Worm (Caenorhabditis elegans) whole organism, L4 larva: ENCODE data around the gene T05B11.4.

Experiments
- D1046.2 ChIP-seq: fragments of 200-800 bp; sonication (Bioruptor generic); IDR thresholded peaks from 2 replicates; pipeline ENCODE4 v1.3.6; 2022; ENCODE audit warnings: missing genetic modification characterization, missing compliant biosample characterization
- F37D6.2 ChIP-seq: sonication (generic microtip); optimal IDR thresholded peaks from 2 replicates; lab custom pipeline; 2016; ENCODE audit warnings: mild to moderate bottlenecking, missing genetic modification characterization, missing compliant biosample characterization
- F44E2.7 ChIP-seq: fragments of 200-800 bp; sonication (Bioruptor generic); IDR thresholded peaks from 2 replicates; pipeline ENCODE4 v2.1.2; 2022; ENCODE audit warnings: missing genetic modification characterization, missing compliant biosample characterization
- F49E8.2 ChIP-seq: sonication (generic microtip); optimal IDR thresholded peaks from 2 replicates; lab custom pipeline; 2016; ENCODE audit warnings: missing compliant biosample characterization, mild to moderate bottlenecking, missing genetic modification characterization, borderline replicate concordance
- R02D3.7 ChIP-seq: fragments of 150-350 bp; sonication (generic microtip); optimal IDR thresholded peaks from 3 replicates; lab custom pipeline; 2014; ENCODE audit warnings: missing biosample characterization, missing genetic modification characterization
- T26A8.4 ChIP-seq: fragments of 200-800 bp; sonication (Bioruptor generic); IDR thresholded peaks from 2 replicates; pipeline ENCODE4 v1.3.6; 2022; ENCODE audit warnings: missing genetic modification characterization, missing compliant biosample characterization
- Y5F2A.4 ChIP-seq: fragments of 200-800 bp; sonication (Bioruptor generic); optimal IDR thresholded peaks from 2 replicates; lab custom pipeline; 2018; ENCODE audit warnings: mild to moderate bottlenecking, missing genetic modification characterization, missing compliant biosample characterization
- ZK546.5 ChIP-seq, 2 experiments: sonication (generic microtip); optimal IDR thresholded peaks; 2 replicates each; lab custom pipeline; 2017; ENCODE audit warnings: missing biosample characterization in 2 of 2, missing genetic modification characterization in 2 of 2
- aha-1 ChIP-seq: fragments of 150-350 bp; peaks from one replicate; lab custom pipeline; 2014; ENCODE audit warnings: missing biosample characterization, missing genetic modification characterization
- aly-2 ChIP-seq: sonication (generic microtip); optimal IDR thresholded peaks from 2 replicates; lab custom pipeline; 2018; ENCODE audit warnings: missing biosample characterization, missing genetic modification characterization
- ama-1 ChIP-seq: fragments of 150-350 bp; optimal IDR thresholded peaks from 2 replicates; lab custom pipeline; 2014; ENCODE audit warnings: inconsistent platforms, mixed read lengths
- ceh-20 ChIP-seq: fragments of 200-800 bp; sonication (Bioruptor generic); IDR thresholded peaks from 2 replicates; pipeline ENCODE4 v1.3.6; 2022; ENCODE audit warnings: missing genetic modification reagents, missing genetic modification characterization, missing compliant biosample characterization
- ceh-28 ChIP-seq: fragments of 150-350 bp; optimal IDR thresholded peaks from 2 replicates; lab custom pipeline; 2014; ENCODE audit warnings: missing biosample characterization, missing genetic modification reagents, missing genetic modification characterization
- ceh-32 ChIP-seq: sonication (generic microtip); optimal IDR thresholded peaks from 2 replicates; lab custom pipeline; 2016; ENCODE audit warnings: mild to moderate bottlenecking, missing genetic modification characterization, missing compliant biosample characterization; ENCODE audit not compliant: poor library complexity
- ceh-62 ChIP-seq: sonication (generic microtip); optimal IDR thresholded peaks from 2 replicates; lab custom pipeline; 2017; ENCODE audit warnings: missing biosample characterization, missing genetic modification characterization
- ceh-82 ChIP-seq: sonication (generic microtip); optimal IDR thresholded peaks from 2 replicates; lab custom pipeline; 2017; ENCODE audit warnings: missing biosample characterization, missing genetic modification characterization
- ces-1 ChIP-seq: fragments of 150-350 bp; sonication (generic microtip); optimal IDR thresholded peaks from 4 replicates; lab custom pipeline; 2014; ENCODE audit warnings: missing biosample characterization, missing genetic modification reagents, missing genetic modification characterization
- cey-2 ChIP-seq: sonication (generic microtip); optimal IDR thresholded peaks from 3 replicates; lab custom pipeline; 2017; ENCODE audit warnings: missing genetic modification characterization, mild to moderate bottlenecking, missing compliant biosample characterization, antibody characterized with exemption, borderline replicate concordance; ENCODE audit not compliant: insufficient read depth
- daf-16 ChIP-seq, 3 experiments: sonication (generic microtip); optimal IDR thresholded peaks; 2 replicates each; lab custom pipeline; 2016 to 2017; ENCODE audit warnings: missing genetic modification characterization in 3 of 3, missing genetic modification reagents in 3 of 3, mild to moderate bottlenecking in 2 of 3, missing compliant biosample characterization in 2 of 3, missing biosample characterization in 1 of 3, moderate library complexity in 1 of 3
- dmd-9 ChIP-seq: fragments of 200-800 bp; sonication (Bioruptor generic); IDR thresholded peaks from 2 replicates; pipeline ENCODE4 v1.3.6; 2022; ENCODE audit warnings: missing genetic modification reagents, missing genetic modification characterization, missing compliant biosample characterization
- dpl-1 ChIP-seq: fragments of 150-350 bp; optimal IDR thresholded peaks from 2 replicates; lab custom pipeline; 2014; ENCODE audit warnings: missing biosample characterization, missing genetic modification reagents, missing genetic modification characterization
- egl-27 ChIP-seq: sonication (generic microtip); optimal IDR thresholded peaks from 3 replicates; lab custom pipeline; 2017; ENCODE audit warnings: missing biosample characterization, missing genetic modification reagents, missing genetic modification characterization
- egl-43 ChIP-seq: fragments of 200-800 bp; sonication (Bioruptor generic); IDR thresholded peaks from 2 replicates; pipeline ENCODE4 v1.3.6; 2022; ENCODE audit warnings: missing genetic modification reagents, missing genetic modification characterization, missing compliant biosample characterization
- gei-8 ChIP-seq: fragments of 200-800 bp; sonication (Bioruptor generic); optimal IDR thresholded peaks from 2 replicates; lab custom pipeline; 2018; ENCODE audit warnings: mild to moderate bottlenecking, missing genetic modification characterization, missing compliant biosample characterization
- hif-1 ChIP-seq, 2 experiments: sonication (generic microtip); optimal IDR thresholded peaks; 2 replicates each; lab custom pipeline; 2016 to 2017; ENCODE audit warnings: missing compliant biosample characterization in 2 of 2, missing genetic modification characterization in 2 of 2, missing genetic modification reagents in 2 of 2, missing genotype in 2 of 2, mild to moderate bottlenecking in 1 of 2
- hlh-11 ChIP-seq: fragments of 200-800 bp; sonication (Bioruptor generic); optimal IDR thresholded peaks from 2 replicates; lab custom pipeline; 2018; ENCODE audit warnings: mild to moderate bottlenecking, missing genetic modification characterization, missing compliant biosample characterization
- hlh-30 ChIP-seq: sonication (generic microtip); optimal IDR thresholded peaks from 2 replicates; lab custom pipeline; 2017; ENCODE audit warnings: antibody characterized with exemption, mild to moderate bottlenecking, missing genetic modification characterization, missing compliant biosample characterization; ENCODE audit not compliant: insufficient read depth
- jun-1 ChIP-seq: fragments of 150-350 bp; optimal IDR thresholded peaks from 2 replicates; lab custom pipeline; 2014; ENCODE audit warnings: missing biosample characterization, missing genetic modification reagents, missing genetic modification characterization
- lim-7 ChIP-seq: fragments of 200-800 bp; sonication (Bioruptor generic); IDR thresholded peaks from 2 replicates; pipeline ENCODE4 v1.3.6; 2022; ENCODE audit warnings: missing genetic modification characterization, missing compliant biosample characterization
- lsy-2 ChIP-seq, 2 experiments: fragments of 150-350 bp in 1 of 2; sonication (generic microtip) in 1 of 2; optimal IDR thresholded peaks; 2 replicates each; lab custom pipeline; 2014 to 2017; ENCODE audit warnings: missing biosample characterization in 2 of 2, missing genetic modification characterization in 2 of 2
- madf-9 ChIP-seq: fragments of 200-800 bp; sonication (Bioruptor generic); conservative IDR thresholded peaks from 2 replicates; pipeline ENCODE4 v1.3.6; 2022; ENCODE audit warnings: missing genetic modification reagents, missing genetic modification characterization, missing compliant biosample characterization
- mep-1 ChIP-seq: fragments of 150-350 bp; sonication (generic microtip); optimal IDR thresholded peaks from 3 replicates; lab custom pipeline; 2014; ENCODE audit warnings: missing biosample characterization, missing genetic modification characterization
- mxl-2 ChIP-seq: fragments of 200-800 bp; sonication (Bioruptor generic); conservative IDR thresholded peaks from 2 replicates; pipeline ENCODE4 v1.3.6; 2022; ENCODE audit warnings: missing genetic modification reagents, missing genetic modification characterization, missing compliant biosample characterization
- mxl-3 ChIP-seq: fragments of 200-800 bp; sonication (Bioruptor generic); optimal IDR thresholded peaks from 2 replicates; lab custom pipeline; 2018; ENCODE audit warnings: mild to moderate bottlenecking, missing genetic modification characterization, missing compliant biosample characterization
- nhr-102 ChIP-seq: sonication (generic microtip); optimal IDR thresholded peaks from 2 replicates; lab custom pipeline; 2016; ENCODE audit warnings: mild to moderate bottlenecking, missing genetic modification characterization, moderate library complexity, missing compliant biosample characterization
- nhr-237 ChIP-seq: sonication (generic microtip); optimal IDR thresholded peaks from 2 replicates; lab custom pipeline; 2017; ENCODE audit warnings: missing biosample characterization, missing genetic modification characterization
- nhr-48 ChIP-seq: sonication (generic microtip); optimal IDR thresholded peaks from 2 replicates; lab custom pipeline; 2016; ENCODE audit warnings: mild to moderate bottlenecking, missing genetic modification characterization, missing compliant biosample characterization
- php-3 ChIP-seq: fragments of 200-800 bp; sonication (Bioruptor generic); IDR thresholded peaks from 2 replicates; pipeline ENCODE4 v1.3.6; 2022; ENCODE audit warnings: missing genetic modification reagents, missing genetic modification characterization, missing compliant biosample characterization
- pqm-1 ChIP-seq: sonication (generic microtip); optimal IDR thresholded peaks from 2 replicates; lab custom pipeline; 2017; ENCODE audit warnings: missing biosample characterization, missing genetic modification characterization
- saeg-2 ChIP-seq: fragments of 200-800 bp; sonication (Bioruptor generic); IDR thresholded peaks from 2 replicates; pipeline ENCODE4 v1.3.6; 2022; ENCODE audit warnings: missing genetic modification reagents, missing genetic modification characterization, missing compliant biosample characterization
- sdz-12 ChIP-seq: fragments of 200-800 bp; sonication (Bioruptor generic); optimal IDR thresholded peaks from 2 replicates; lab custom pipeline; 2018; ENCODE audit warnings: mild to moderate bottlenecking, missing genetic modification characterization, missing compliant biosample characterization
- spr-1 ChIP-seq: sonication (generic microtip); optimal IDR thresholded peaks from 2 replicates; lab custom pipeline; 2016; ENCODE audit warnings: mild to moderate bottlenecking, missing genetic modification characterization, missing compliant biosample characterization
- tag-97 ChIP-seq: fragments of 200-800 bp; sonication (Bioruptor generic); IDR thresholded peaks from 2 replicates; pipeline ENCODE4 v1.3.6; 2022; ENCODE audit warnings: missing genetic modification characterization, missing compliant biosample characterization
- unc-130 ChIP-seq: sonication (generic microtip); optimal IDR thresholded peaks from 2 replicates; lab custom pipeline; 2016; ENCODE audit warnings: missing genetic modification reagents, missing genetic modification characterization, missing compliant biosample characterization
- unc-39 ChIP-seq: sonication (generic microtip); optimal IDR thresholded peaks from 2 replicates; lab custom pipeline; 2017; ENCODE audit warnings: missing biosample characterization, missing genetic modification characterization
- zag-1 ChIP-seq: fragments of 150-350 bp; optimal IDR thresholded peaks from 2 replicates; lab custom pipeline; 2014; ENCODE audit warnings: missing biosample characterization, missing genetic modification characterization
- zfp-2 ChIP-seq: sonication (generic microtip); optimal IDR thresholded peaks from 2 replicates; lab custom pipeline; 2016; ENCODE audit warnings: mild to moderate bottlenecking, missing genetic modification characterization, missing compliant biosample characterization
- zfp-3 ChIP-seq: fragments of 200-800 bp; sonication (Bioruptor generic); conservative IDR thresholded peaks from 2 replicates; pipeline ENCODE4 v1.3.6; 2022; ENCODE audit warnings: missing genetic modification reagents, missing genetic modification characterization, missing compliant biosample characterization
- zip-11 ChIP-seq: fragments of 200-800 bp; sonication (Bioruptor generic); IDR thresholded peaks from 2 replicates; pipeline ENCODE4 v1.3.6; 2022; ENCODE audit warnings: missing genetic modification characterization, missing compliant biosample characterization
- ztf-7 ChIP-seq: fragments of 150-350 bp; optimal IDR thresholded peaks from 2 replicates; lab custom pipeline; 2014; ENCODE audit warnings: missing biosample characterization, missing genetic modification characterization

The T05B11.4 gene

ce11 chrV:7733240-7733765 lies 21.2 kb downstream of the T05B11.4 start:
- 0 out of 2 replicates have a peak, but pooled peaks have one; percentile 24 for TF ChIP-seq egl-43
- TF ChIP-seq ceh-28 (tag; lab: Kevin White, UChicago): no peak
- peak; percentile 13 for TF ChIP-seq nhr-48 (tag; lab: Kevin White, UChicago)
- 0 out of 2 replicates have a peak, but pooled peaks have one; percentile 9 for TF ChIP-seq zip-11
- peak; percentile 1 for TF ChIP-seq Y5F2A.4 (GFP tag; lab: Kevin White, UChicago)
- TF ChIP-seq lim-7 (GFP tag; lab: Robert Waterston, UW): 0 out of 2 replicates have a peak, but pooled peaks have one; percentile 26
- peak; percentile 46 for TF ChIP-seq ama-1 (lab: Kevin White, UChicago)
- no peak for TF ChIP-seq hif-1 (tag; optimal IDR thresholded peaks at IDR 0.05; lab: Kevin White, UChicago)
- peak in 1 of 2 experiments; percentile 32 for TF ChIP-seq lsy-2 (tag; optimal IDR thresholded peaks at IDR 0.05; lab: Kevin White, UChicago)
- TF ChIP-seq aha-1 (tag; lab: Kevin White, UChicago): peak; percentile 83
- peak; percentile 26 for TF ChIP-seq mep-1 (tag; lab: Kevin White, UChicago)

- TF ChIP-seq sdz-12 (GFP tag; lab: Kevin White, UChicago) (no peak), mxl-2 (GFP tag; lab: Robert Waterston, UW) (no peak), nhr-237 (tag; lab: Kevin White, UChicago) (no peak), mxl-3 (no peak), cey-2 (tag; lab: Kevin White, UChicago) (no peak), pqm-1 (tag; lab: Kevin White, UChicago) (no peak), madf-9 (GFP tag; lab: Robert Waterston, UW) (no peak), ceh-62 (tag; lab: Kevin White, UChicago) (no peak), R02D3.7 (no peak), zfp-3 (GFP tag; lab: Robert Waterston, UW) (no peak), unc-39 (tag; lab: Kevin White, UChicago) (no peak), ceh-20 (no peak), spr-1 (tag; lab: Kevin White, UChicago) (no peak), dpl-1 (GFP tag; lab: Kevin White, UChicago) (peak; percentile 38), F44E2.7 (GFP tag; lab: Robert Waterston, UW) (no peak), F37D6.2 (tag; lab: Kevin White, UChicago) (no peak), egl-27 (tag; lab: Kevin White, UChicago) (no peak), tag-97 (no peak), F49E8.2 (tag; lab: Kevin White, UChicago) (no peak), zfp-2 (no peak), gei-8 (GFP tag; lab: Kevin White, UChicago) (peak; percentile 24), ZK546.5 (tag; optimal IDR thresholded peaks at IDR 0.05; lab: Kevin White, UChicago) (no peak), zag-1 (tag; lab: Kevin White, UChicago) (no peak), saeg-2 (GFP tag; lab: Robert Waterston, UW) (no peak), D1046.2 (GFP tag; lab: Robert Waterston, UW) (no peak), hlh-30 (peak; percentile 64), php-3 (GFP tag; lab: Robert Waterston, UW) (no peak), jun-1 (tag; lab: Kevin White, UChicago) (no peak), ztf-7 (peak; percentile 35), unc-130 (GFP tag; lab: Kevin White, UChicago) (no peak), nhr-102 (no peak), hlh-11 (tag; lab: Kevin White, UChicago) (peak; percentile 60), daf-16 (GFP tag; optimal IDR thresholded peaks at IDR 0.05; lab: Kevin White, UChicago) (no peak), daf-16 (tag; optimal IDR thresholded peaks at IDR 0.05; lab: Kevin White, UChicago) (peak; percentile 88), aly-2 (tag; lab: Kevin White, UChicago) (no peak), T26A8.4 (GFP tag; lab: Robert Waterston, UW) (peak; percentile 77), ceh-32 (tag; lab: Kevin White, UChicago) (no peak), ces-1 (GFP tag; lab: Kevin White, UChicago) (no peak), ceh-82 (tag; lab: Kevin White, UChicago) (no peak), dmd-9 (GFP tag; lab: Robert Waterston, UW) (peak; percentile 61; the same call in 1 of the 2 replicates)
These were observed 24.0 kb downstream of the T05B11.4 start for ce11 chrV:7730488-7730887.
